Fruit fly (Drosophila melanogaster) whole organism, adult: ENCODE results near the gene Mipp1.

Experiments used
- CG11617 ChIP-seq: fragments of 200-800 bp; sonication (Bioruptor generic); optimal IDR thresholded peaks from 2 replicates; lab custom pipeline; 2017; ENCODE audit warnings: mild to moderate bottlenecking, missing biosample characterization, missing genetic modification reagents, missing genetic modification characterization
- CG12768 ChIP-seq: fragments of 200-800 bp; sonication (Bioruptor generic); optimal IDR thresholded peaks from 2 replicates; lab custom pipeline; 2017; ENCODE audit warnings: missing biosample characterization, missing genetic modification characterization, mild to moderate bottlenecking, moderate library complexity, missing genetic modification reagents
- CG14711 ChIP-seq: fragments of 200-800 bp; sonication (Bioruptor generic); optimal IDR thresholded peaks from 2 replicates; lab custom pipeline; 2018; ENCODE audit warnings: missing biosample characterization, mild to moderate bottlenecking, missing genetic modification characterization, moderate library complexity
- CG1620 ChIP-seq: fragments of 200-800 bp; sonication (Bioruptor generic); optimal IDR thresholded peaks from 2 replicates; lab custom pipeline; 2016; ENCODE audit warnings: missing biosample characterization, missing genetic modification characterization
- CG5204 ChIP-seq: fragments of 200-800 bp; sonication (Bioruptor generic); optimal IDR thresholded peaks from 2 replicates; lab custom pipeline; 2016; ENCODE audit warnings: missing biosample characterization, missing genetic modification characterization
- CG7045 ChIP-seq: fragments of 200-800 bp; sonication (Bioruptor generic); optimal IDR thresholded peaks from 2 replicates; lab custom pipeline; 2017; ENCODE audit warnings: missing biosample characterization, mild to moderate bottlenecking, missing genetic modification characterization
- Hr96 ChIP-seq: fragments of 200-800 bp; sonication (Bioruptor generic); optimal IDR thresholded peaks from 2 replicates; lab custom pipeline; 2016; ENCODE audit warnings: missing biosample characterization, missing genetic modification characterization
- Mnt ChIP-seq: fragments of 200-800 bp; sonication (Bioruptor generic); optimal IDR thresholded peaks from 2 replicates; lab custom pipeline; 2016; ENCODE audit warnings: missing biosample characterization, mild to moderate bottlenecking, missing genetic modification characterization
- bab1 ChIP-seq: fragments of 200-800 bp; sonication (Bioruptor generic); optimal IDR thresholded peaks from 3 replicates; lab custom pipeline; 2019; ENCODE audit warnings: missing biosample characterization, mild to moderate bottlenecking, missing genetic modification characterization, moderate library complexity
- cnc ChIP-seq, 2 experiments: fragments of >200 bp; optimal IDR thresholded peaks; 2 replicates each; lab custom pipeline; 2017
- kay ChIP-seq: fragments of 200-800 bp; sonication (Bioruptor generic); peaks from one replicate; lab custom pipeline; 2016; ENCODE audit warnings: missing biosample characterization, missing genetic modification characterization, borderline replicate concordance
- pad ChIP-seq: fragments of 200-800 bp; sonication (Bioruptor generic); optimal IDR thresholded peaks from 3 replicates; lab custom pipeline; 2017; ENCODE audit warnings: missing biosample characterization, missing genetic modification characterization, mild to moderate bottlenecking, moderate library complexity, missing genetic modification reagents
- tj ChIP-seq: fragments of 200-800 bp; sonication (Bioruptor generic); optimal IDR thresholded peaks from 3 replicates; lab custom pipeline; 2017; ENCODE audit warnings: missing biosample characterization, mild to moderate bottlenecking, missing genetic modification characterization, moderate library complexity

DNA sequence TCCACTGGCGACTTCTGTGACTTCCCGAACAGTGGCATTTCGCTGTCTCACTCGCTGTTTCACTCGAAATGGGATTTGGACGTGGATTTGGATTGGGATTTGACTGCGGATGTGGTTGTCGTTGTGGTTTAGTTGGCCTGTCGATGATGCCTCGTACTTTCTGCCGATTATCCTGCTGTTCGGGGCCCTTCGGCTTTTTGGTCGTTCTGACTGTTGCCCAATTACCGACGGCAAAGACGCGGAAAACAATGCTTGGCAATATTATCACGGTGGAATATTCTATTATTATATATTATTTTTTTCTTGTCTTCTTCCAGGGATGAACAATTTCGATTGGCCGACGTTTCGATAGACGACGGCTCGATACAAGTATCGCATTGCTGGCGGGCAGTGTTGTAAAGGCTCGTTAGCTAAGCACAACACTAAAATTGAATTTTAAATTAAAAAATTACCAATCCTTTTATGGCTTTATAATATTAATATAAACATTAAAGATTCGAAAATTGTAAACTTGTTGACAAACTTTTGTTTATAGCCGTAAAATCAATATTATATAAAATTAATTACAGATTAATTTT lies 42.1 kb upstream of the Mipp1 start, which contains the start of gene Mo25:
- peak; percentile 54 for TF ChIP-seq CG14711 (tag; lab: Kevin White, UChicago)
- TF ChIP-seq Hr96 = no peak
- no peak for TF ChIP-seq kay
- TF ChIP-seq bab1 (GFP tag; lab: Kevin White, UChicago) = peak; percentile 62
- TF ChIP-seq Mnt = peak; percentile 76
- TF ChIP-seq CG7045 = peak; percentile 16
- peak; percentile 35 for TF ChIP-seq CG11617 (GFP tag; lab: Kevin White, UChicago)
- TF ChIP-seq pad (GFP tag; lab: Kevin White, UChicago) = peak; percentile 65
- TF ChIP-seq CG12768 (GFP tag; lab: Kevin White, UChicago) = peak; percentile 71
- TF ChIP-seq cnc (optimal IDR thresholded peaks at IDR 0.05; lab: Kevin White, UChicago) = no peak
- TF ChIP-seq CG5204 (GFP tag; lab: Kevin White, UChicago) = no peak
- peak; percentile 4 for TF ChIP-seq tj (GFP tag; lab: Kevin White, UChicago)
- TF ChIP-seq CG1620 (GFP tag; lab: Kevin White, UChicago) = peak; percentile 79
